Worm (Caenorhabditis elegans) whole organism, L2 larva: ENCODE measurements around the gene tald-1.

ENCODE experiments used
- C34F6.9 ChIP-seq: fragments of 150-350 bp; optimal IDR thresholded peaks from 2 replicates; lab custom pipeline; 2014; ENCODE audit warnings: missing biosample characterization, missing genetic modification characterization
- ZK546.5 ChIP-seq: sonication (generic microtip); optimal IDR thresholded peaks from 2 replicates; lab custom pipeline; 2017; ENCODE audit warnings: missing biosample characterization, missing genetic modification characterization
- alr-1 ChIP-seq: fragments of 150-350 bp; optimal IDR thresholded peaks from 2 replicates; lab custom pipeline; 2014; ENCODE audit warnings: missing biosample characterization, missing genetic modification characterization
- crh-2 ChIP-seq: sonication (generic microtip); optimal IDR thresholded peaks from 2 replicates; lab custom pipeline; 2017; ENCODE audit warnings: missing biosample characterization, missing genetic modification characterization
- dmd-4 ChIP-seq: sonication (generic microtip); optimal IDR thresholded peaks from 2 replicates; lab custom pipeline; 2017; ENCODE audit warnings: missing biosample characterization, missing genetic modification characterization
- egl-27 ChIP-seq: sonication (generic microtip); optimal IDR thresholded peaks from 3 replicates; lab custom pipeline; 2017; ENCODE audit warnings: missing biosample characterization, missing genetic modification reagents, missing genetic modification characterization
- elt-1 ChIP-seq: fragments of 150-350 bp; optimal IDR thresholded peaks from 2 replicates; lab custom pipeline; 2014; ENCODE audit warnings: missing biosample characterization, missing genetic modification characterization
- gmeb-1 ChIP-seq: fragments of 150-350 bp; optimal IDR thresholded peaks from 2 replicates; lab custom pipeline; 2014; ENCODE audit warnings: missing biosample characterization, missing genetic modification characterization
- lin-39 ChIP-seq: fragments of 150-350 bp; optimal IDR thresholded peaks from 2 replicates; lab custom pipeline; 2014; ENCODE audit warnings: missing biosample characterization, missing genetic modification reagents, missing genetic modification characterization
- lsy-2 ChIP-seq, 2 experiments: fragments of 150-350 bp in 1 of 2; sonication (generic microtip) in 1 of 2; optimal IDR thresholded peaks; 2 replicates each; lab custom pipeline; 2014 to 2017; ENCODE audit warnings: missing biosample characterization in 2 of 2, missing genetic modification characterization in 2 of 2
- nhr-11 ChIP-seq: fragments of 150-350 bp; optimal IDR thresholded peaks from 2 replicates; lab custom pipeline; 2014; ENCODE audit warnings: missing biosample characterization, missing genetic modification characterization
- nhr-21 ChIP-seq: fragments of 150-350 bp; optimal IDR thresholded peaks from 2 replicates; lab custom pipeline; 2014; ENCODE audit warnings: missing biosample characterization, missing genetic modification characterization
- nhr-23 ChIP-seq: fragments of 150-350 bp; optimal IDR thresholded peaks from 2 replicates; lab custom pipeline; 2014; ENCODE audit warnings: missing biosample characterization, missing genetic modification reagents, missing genetic modification characterization
- skn-1 ChIP-seq: sonication (generic microtip); optimal IDR thresholded peaks from 2 replicates; lab custom pipeline; 2017; ENCODE audit warnings: missing biosample characterization, missing genetic modification characterization
- sma-9 ChIP-seq, 2 experiments: fragments of 150-350 bp in 1 of 2; sonication (generic microtip) in 1 of 2; optimal IDR thresholded peaks; 2 replicates each; lab custom pipeline; 2014 to 2016; ENCODE audit warnings: missing genetic modification characterization in 2 of 2, mild to moderate bottlenecking in 1 of 2, missing biosample characterization in 1 of 2, missing compliant biosample characterization in 1 of 2, missing genetic modification reagents in 1 of 2, moderate library complexity in 1 of 2
- snpc-4 ChIP-seq: fragments of 150-350 bp; optimal IDR thresholded peaks from 2 replicates; lab custom pipeline; 2014; ENCODE audit warnings: missing biosample characterization, missing genetic modification characterization
- unc-55 ChIP-seq: fragments of 150-350 bp; sonication (generic microtip); optimal IDR thresholded peaks from 3 replicates; lab custom pipeline; 2014; ENCODE audit warnings: missing biosample characterization, missing genetic modification reagents, missing genetic modification characterization
- ztf-1 ChIP-seq: fragments of 200-800 bp; sonication (Bioruptor generic); conservative IDR thresholded peaks from 2 replicates; pipeline ENCODE4 v1.3.6; 2022; ENCODE audit warnings: missing genetic modification characterization, missing compliant biosample characterization

tald-1 gene

ce11 chrIV:4429901-4430300 lies 43.5 kb downstream of the tald-1 start, which contains the start of the genes str-185 and R08C7.5:
TSS of gene str-185 (minus strand) at chrIV:4430001.
TSS of gene R08C7.5 (plus strand) at chrIV:4430229.
- TF ChIP-seq ztf-1 (GFP tag; lab: Robert Waterston, UW) (no peak), ZK546.5 (no peak), lsy-2 (tag; optimal IDR thresholded peaks at IDR 0.05; lab: Kevin White, UChicago) (no peak), alr-1 (no peak), gmeb-1 (tag; lab: Kevin White, UChicago) (no peak), egl-27 (no peak), dmd-4 (tag; lab: Kevin White, UChicago) (no peak)
- TF ChIP-seq, all 48 proteins: peak for 0

DNA sequence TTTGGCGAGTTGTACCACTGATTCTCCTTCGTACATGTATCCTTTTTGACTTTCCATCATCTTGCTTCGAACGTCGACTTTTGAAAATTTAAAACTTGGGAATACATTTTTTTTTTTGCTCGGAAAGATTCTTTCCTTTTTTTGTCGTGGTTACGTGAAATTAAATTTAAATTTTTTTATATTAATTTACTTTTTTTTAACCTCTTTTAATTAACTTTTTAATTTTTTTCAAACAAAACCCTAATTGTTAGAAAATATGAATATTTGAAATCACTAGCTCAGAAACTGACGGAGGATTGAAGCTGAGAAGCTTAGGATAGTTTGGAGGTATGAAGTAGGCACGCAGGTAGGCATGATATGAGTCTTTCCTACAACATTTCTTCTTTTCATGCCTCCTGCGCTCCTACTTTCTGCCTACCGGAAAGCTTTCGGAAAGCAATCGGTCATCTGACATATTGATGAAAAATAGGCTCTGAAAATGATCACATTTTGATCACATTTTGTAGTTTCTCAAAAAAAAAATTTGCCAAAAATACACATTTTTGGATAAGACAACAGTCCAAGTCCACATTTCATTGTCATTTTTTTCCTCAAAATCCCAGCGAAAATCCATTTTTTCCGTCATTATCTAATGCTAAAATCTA lies 48.1 kb downstream of the tald-1 start, which contains the start of the genes R08C7.8 and R08C7.4:
TSS of gene R08C7.8 (minus strand) at position 101 of the 644 bp plus-strand sequence.
TSS of gene R08C7.4 (plus strand) at position 594 of the 644 bp plus-strand sequence.
- no peak for TF ChIP-seq nhr-23 (tag; lab: Kevin White, UChicago)
- TF ChIP-seq egl-27, result no peak
- TF ChIP-seq crh-2, result no peak
- no peak for TF ChIP-seq lsy-2 (tag; optimal IDR thresholded peaks at IDR 0.05; lab: Kevin White, UChicago)
- no peak for TF ChIP-seq lin-39 (tag; lab: Kevin White, UChicago)
- TF ChIP-seq skn-1 (tag; lab: Kevin White, UChicago), result no peak
- no peak for TF ChIP-seq nhr-11 (tag; lab: Kevin White, UChicago)

- TF ChIP-seq C34F6.9 (tag; lab: Kevin White, UChicago), result no peak
- peak; percentile 45 for TF ChIP-seq sma-9 (GFP tag; optimal IDR thresholded peaks at IDR 0.05; lab: Kevin White, UChicago)
- TF ChIP-seq sma-9 (tag; optimal IDR thresholded peaks at IDR 0.05; lab: Kevin White, UChicago), result no peak
- no peak for TF ChIP-seq nhr-21 (tag; lab: Kevin White, UChicago)
- TF ChIP-seq snpc-4 (tag; lab: Kevin White, UChicago), result no peak
- TF ChIP-seq unc-55 (GFP tag; lab: Kevin White, UChicago), result no peak
- TF ChIP-seq elt-1 (tag; lab: Kevin White, UChicago), result peak; percentile 51
These were observed 51.4 kb downstream of the tald-1 start for ce11 chrIV:4437825-4438224.
